Worm (Caenorhabditis elegans): ENCODE results near the gene ZC190.7.

DNA sequence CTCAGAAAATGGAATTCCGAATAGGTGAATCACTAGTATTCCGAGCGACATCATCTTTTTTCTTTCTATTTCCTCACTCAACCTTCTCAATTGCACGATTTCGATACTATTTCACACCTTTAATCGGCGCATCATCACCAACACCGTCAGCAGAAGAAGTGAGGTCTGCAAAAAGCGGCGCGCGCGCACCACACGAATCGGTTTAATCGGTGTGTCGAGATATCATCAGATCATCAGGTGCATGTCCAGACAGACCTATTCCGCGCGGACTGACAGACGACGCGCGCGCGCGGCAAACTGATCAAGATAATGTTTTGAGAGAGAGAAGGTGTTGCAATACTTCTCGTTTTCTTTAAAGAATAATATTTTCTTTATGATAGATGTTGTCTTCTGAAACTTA, 26.2 kb downstream of the ZC190.7 start:
- TF ChIP-seq nhr-28 (tag; optimal IDR thresholded peaks at IDR 0.05) (peak; percentile 8), pqm-1 (tag; optimal IDR thresholded peaks at IDR 0.05) (no peak), daf-8 (GFP tag; IDR thresholded peaks at IDR 0.05) (no peak), dve-1 (tag; optimal IDR thresholded peaks at IDR 0.05; ENCODE audit: insufficient read depth) (no peak), hlh-30 (tag; optimal IDR thresholded peaks at IDR 0.05; ENCODE audit: insufficient read depth) (peak; percentile 62)

All from whole organism, L4 larva.